Fruit fly (Drosophila melanogaster) whole organism, embryonic: Measurements from ENCODE around the gene fd96Ca.

Experiments used
- ATbp ChIP-seq: fragments of 200-800 bp; sonication (Bioruptor generic); optimal IDR thresholded peaks from 2 replicates; lab custom pipeline; 2017; ENCODE audit warnings: missing biosample characterization, mild to moderate bottlenecking, missing genetic modification characterization, missing genetic modification reagents
- Adf1 ChIP-seq: fragments of 200-800 bp; sonication (Bioruptor generic); IDR thresholded peaks from 2 replicates; pipeline ENCODE4 v1.3.6; 2022; ENCODE audit warnings: missing biosample characterization, missing genetic modification characterization
- Aef1 ChIP-seq: fragments of 200-800 bp; sonication (Bioruptor generic); IDR thresholded peaks from 3 replicates; pipeline ENCODE4 v1.3.6; 2022; ENCODE audit warnings: missing biosample characterization, missing genetic modification characterization
- B-H2 ChIP-seq: fragments of 200-800 bp; sonication (Bioruptor generic); optimal IDR thresholded peaks from 2 replicates; lab custom pipeline; 2018; ENCODE audit warnings: missing biosample characterization, mild to moderate bottlenecking, missing genetic modification characterization
- CG10321 ChIP-seq: fragments of 200-800 bp; sonication (Bioruptor generic); IDR thresholded peaks from 2 replicates; pipeline ENCODE4 v1.3.6; 2022; ENCODE audit warnings: missing biosample characterization, missing genetic modification characterization
- CG11247 ChIP-seq: fragments of 200-800 bp; sonication (Bioruptor generic); IDR thresholded peaks from 2 replicates; pipeline ENCODE4 v1.3.6; 2022; ENCODE audit warnings: missing biosample characterization, missing genetic modification characterization
- CG11504 ChIP-seq: fragments of 200-800 bp; sonication (Bioruptor generic); optimal IDR thresholded peaks from 3 replicates; lab custom pipeline; 2019; ENCODE audit warnings: missing biosample characterization, mild to moderate bottlenecking, missing genetic modification characterization, moderate library complexity
- CG15479 ChIP-seq: fragments of 200-800 bp; sonication (Bioruptor generic); optimal IDR thresholded peaks from 3 replicates; lab custom pipeline; 2019; ENCODE audit warnings: missing biosample characterization, mild to moderate bottlenecking, missing genetic modification characterization, moderate library complexity
- CG16779 ChIP-seq: fragments of 200-800 bp; sonication (Bioruptor generic); IDR thresholded peaks from 2 replicates; pipeline ENCODE4 v1.3.6; 2022; ENCODE audit warnings: missing biosample characterization, missing genetic modification characterization
- CG1832 ChIP-seq: fragments of 200-800 bp; sonication (Bioruptor generic); optimal IDR thresholded peaks from 2 replicates; lab custom pipeline; 2017; ENCODE audit warnings: missing biosample characterization, mild to moderate bottlenecking, missing genetic modification characterization, inconsistent platforms
- CG3726 ChIP-seq: fragments of 200-800 bp; sonication (Bioruptor generic); IDR thresholded peaks from 3 replicates; pipeline ENCODE4, ENCODE4 v1.3.6; 2022; ENCODE audit warnings: missing biosample characterization, missing genetic modification characterization
- CG3847 ChIP-seq: fragments of 200-800 bp; sonication (Bioruptor generic); IDR thresholded peaks from 2 replicates; pipeline ENCODE4 v1.3.6; 2022; ENCODE audit warnings: missing biosample characterization, missing genetic modification characterization
- CG4617 ChIP-seq: fragments of 200-800 bp; sonication (Bioruptor generic); optimal IDR thresholded peaks from 3 replicates; lab custom pipeline; 2016; ENCODE audit warnings: missing biosample characterization, missing genetic modification characterization, borderline replicate concordance
- CG8089 ChIP-seq: fragments of 200-800 bp; sonication (Bioruptor generic); optimal IDR thresholded peaks from 3 replicates; lab custom pipeline; 2016; ENCODE audit warnings: missing biosample characterization, missing genetic modification characterization
- CG9437 ChIP-seq: fragments of 200-800 bp; sonication (Bioruptor generic); optimal IDR thresholded peaks from 2 replicates; lab custom pipeline; 2018; ENCODE audit warnings: missing biosample characterization, mild to moderate bottlenecking, missing genetic modification characterization
- Deaf1 ChIP-seq: fragments of 200-800 bp; optimal IDR thresholded peaks from 3 replicates; lab custom pipeline; 2019; ENCODE audit warnings: missing biosample characterization, mild to moderate bottlenecking, missing genetic modification characterization, moderate library complexity
- GATAe ChIP-seq: fragments of 200-800 bp; sonication (Bioruptor generic); conservative IDR thresholded peaks from 2 replicates; pipeline ENCODE4 v1.3.6; 2022; ENCODE audit warnings: missing biosample characterization, missing genetic modification characterization
- H15 ChIP-seq: fragments of 200-800 bp; sonication (Bioruptor generic); IDR thresholded peaks from 3 replicates; pipeline ENCODE4 v1.3.6; 2022; ENCODE audit warnings: missing biosample characterization, missing genetic modification characterization
- HmgD ChIP-seq: fragments of 200-800 bp; sonication (Bioruptor generic); optimal IDR thresholded peaks from 3 replicates; lab custom pipeline; 2016; ENCODE audit warnings: missing biosample characterization, missing genetic modification characterization
- Jarid2 ChIP-seq: fragments of 200-800 bp; sonication (Bioruptor generic); optimal IDR thresholded peaks from 3 replicates; lab custom pipeline; 2017; ENCODE audit warnings: mild to moderate bottlenecking, missing biosample characterization, missing genetic modification reagents, missing genetic modification characterization
- MESR4 ChIP-seq: fragments of 200-800 bp; sonication (Bioruptor generic); optimal IDR thresholded peaks from 2 replicates; lab custom pipeline; 2018; ENCODE audit warnings: missing biosample characterization, mild to moderate bottlenecking, missing genetic modification characterization, moderate library complexity
- Nf-YA ChIP-seq: fragments of 200-800 bp; sonication (Bioruptor generic); IDR thresholded peaks from 2 replicates; pipeline ENCODE4 v1.3.6; 2022; ENCODE audit warnings: missing biosample characterization, missing genetic modification characterization
- Nf-YB ChIP-seq: fragments of 200-800 bp; sonication (Bioruptor generic); optimal IDR thresholded peaks from 3 replicates; lab custom pipeline; 2019; ENCODE audit warnings: missing biosample characterization, mild to moderate bottlenecking, missing genetic modification characterization, moderate library complexity
- Nf-YC ChIP-seq: fragments of 200-800 bp; optimal IDR thresholded peaks from 3 replicates; lab custom pipeline; 2019; ENCODE audit warnings: missing biosample characterization, mild to moderate bottlenecking, missing genetic modification characterization, moderate library complexity
- Oaz ChIP-seq: fragments of 200-800 bp; sonication (Bioruptor generic); IDR thresholded peaks from 2 replicates; pipeline ENCODE4 v1.3.6; 2022; ENCODE audit warnings: missing biosample characterization, missing genetic modification characterization
- Opbp ChIP-seq: fragments of 200-800 bp; sonication (Bioruptor generic); IDR thresholded peaks from 3 replicates; pipeline ENCODE4 v1.3.6; 2022; ENCODE audit warnings: missing biosample characterization, missing genetic modification characterization; ENCODE audit not compliant: partially characterized antibody
- Sin3A ChIP-seq: fragments of >200 bp; optimal IDR thresholded peaks from 2 replicates; lab custom pipeline; 2018
- Trl ChIP-seq, 3 experiments: fragments of >200 bp in 2 of 3; fragments of 200-800 bp in 1 of 3; sonication (Bioruptor generic) in 1 of 3; optimal IDR thresholded peaks; 2 replicates in 1 of 3; 3 replicates in 2 of 3; lab custom pipeline; 2016 to 2017; ENCODE audit warnings: missing biosample characterization in 1 of 3, missing genetic modification characterization in 1 of 3
- ash1 ChIP-seq: fragments of 200-800 bp; sonication (Bioruptor generic); optimal IDR thresholded peaks from 2 replicates; lab custom pipeline; 2018; ENCODE audit warnings: missing biosample characterization, mild to moderate bottlenecking, missing genetic modification characterization
- cad ChIP-seq: fragments of >200 bp; optimal IDR thresholded peaks from 2 replicates; lab custom pipeline; 2017; ENCODE audit warnings: missing biosample characterization, missing genetic modification characterization
- cg ChIP-seq: fragments of 200-800 bp; sonication (Bioruptor generic); optimal IDR thresholded peaks from 3 replicates; lab custom pipeline; 2019; ENCODE audit warnings: missing biosample characterization, mild to moderate bottlenecking, missing genetic modification characterization, moderate library complexity
- dmrt99B ChIP-seq: fragments of 200-800 bp; sonication (Bioruptor generic); optimal IDR thresholded peaks from 2 replicates; lab custom pipeline; 2018; ENCODE audit warnings: missing biosample characterization, mild to moderate bottlenecking, missing genetic modification characterization, moderate library complexity
- ewg ChIP-seq: fragments of 200-800 bp; sonication (Bioruptor generic); optimal IDR thresholded peaks from 3 replicates; lab custom pipeline; 2017; ENCODE audit warnings: mild to moderate bottlenecking, missing biosample characterization, missing genetic modification reagents, missing genetic modification characterization
- hkb ChIP-seq, 2 experiments: fragments of 200-800 bp in 1 of 2; fragments of >200 bp in 1 of 2; sonication (Bioruptor generic) in 1 of 2; IDR thresholded peaks in 1 of 2; optimal IDR thresholded peaks in 1 of 2; 2 replicates each; pipeline versions ENCODE4 v1.3.6 to Lab custom; 2017 to 2022; ENCODE audit warnings: missing biosample characterization in 1 of 2, missing genetic modification characterization in 1 of 2
- jing ChIP-seq: fragments of 200-800 bp; sonication (Bioruptor generic); optimal IDR thresholded peaks from 2 replicates; lab custom pipeline; 2018; ENCODE audit warnings: missing biosample characterization, mild to moderate bottlenecking, missing genetic modification characterization
- jumu ChIP-seq: fragments of 200-800 bp; sonication (Bioruptor generic); optimal IDR thresholded peaks from 3 replicates; lab custom pipeline; 2016; ENCODE audit warnings: missing biosample characterization, missing genetic modification characterization
- ken ChIP-seq: fragments of 200-800 bp; sonication (Bioruptor generic); IDR thresholded peaks from 3 replicates; pipeline ENCODE4 v1.3.6; 2022; ENCODE audit warnings: missing biosample characterization, missing genetic modification characterization
- klu ChIP-seq: fragments of 200-800 bp; sonication (Bioruptor generic); IDR thresholded peaks from 2 replicates; pipeline ENCODE4 v1.3.6; 2022; ENCODE audit warnings: missing biosample characterization, missing genetic modification characterization
- mld ChIP-seq: fragments of 200-800 bp; sonication (Bioruptor generic); IDR thresholded peaks from 3 replicates; pipeline ENCODE4 v1.3.6; 2022; ENCODE audit warnings: missing biosample characterization, missing genetic modification characterization; ENCODE audit not compliant: partially characterized antibody
- nerfin-1 ChIP-seq: fragments of 200-800 bp; sonication (Bioruptor generic); optimal IDR thresholded peaks from 3 replicates; lab custom pipeline; 2019; ENCODE audit warnings: missing biosample characterization, mild to moderate bottlenecking, missing genetic modification characterization, moderate library complexity
- nom ChIP-seq: fragments of 200-800 bp; sonication (Bioruptor generic); optimal IDR thresholded peaks from 2 replicates; lab custom pipeline; 2017; ENCODE audit warnings: missing biosample characterization, missing genetic modification characterization, mild to moderate bottlenecking, moderate library complexity, missing genetic modification reagents
- oc ChIP-seq: fragments of 200-800 bp; sonication (Bioruptor generic); optimal IDR thresholded peaks from 2 replicates; lab custom pipeline; 2018; ENCODE audit warnings: missing biosample characterization, mild to moderate bottlenecking, missing genetic modification characterization, moderate library complexity
- pfk ChIP-seq: fragments of 200-800 bp; sonication (Bioruptor generic); optimal IDR thresholded peaks from 2 replicates; lab custom pipeline; 2018; ENCODE audit warnings: missing biosample characterization, mild to moderate bottlenecking, missing genetic modification characterization, moderate library complexity
- prd ChIP-seq, 3 experiments: fragments of >200 bp in 2 of 3; fragments of 200-800 bp in 1 of 3; sonication (Bioruptor generic) in 1 of 3; optimal IDR thresholded peaks in 2 of 3; IDR thresholded peaks in 1 of 3; 2 replicates in 2 of 3; 3 replicates in 1 of 3; pipeline versions ENCODE4 v1.3.6 to Lab custom; 2017 to 2022; ENCODE audit warnings: missing biosample characterization in 1 of 3, missing genetic modification characterization in 1 of 3
- run ChIP-seq: fragments of 200-800 bp; sonication (Bioruptor generic); optimal IDR thresholded peaks from 3 replicates; lab custom pipeline; 2018; ENCODE audit warnings: missing biosample characterization, mild to moderate bottlenecking, missing genetic modification characterization
- sens ChIP-seq: fragments of 200-800 bp; sonication (Bioruptor generic); peaks from one replicate; lab custom pipeline; 2016; ENCODE audit warnings: missing biosample characterization, missing genetic modification characterization
- stc ChIP-seq: fragments of 200-800 bp; sonication (Bioruptor generic); IDR thresholded peaks from 2 replicates; pipeline ENCODE4 v1.3.6; 2022; ENCODE audit warnings: missing biosample characterization, missing genetic modification characterization

Gene fd96Ca

dm6 chr3R:25080446-25080845 is 2.0 kb upstream of the fd96Ca start (continued):
- no peak for TF ChIP-seq run (tag; lab: Kevin White, UChicago)
- no peak for TF ChIP-seq CG9437
- no peak for TF ChIP-seq hkb (optimal IDR thresholded peaks at IDR 0.05; lab: Kevin White, UChicago)
- TF ChIP-seq hkb (GFP tag; IDR thresholded peaks at IDR 0.05; lab: Robert Waterston, UW), result peak; percentile 24; the same call in 1 of the 2 replicates
- peak; percentile 37 for TF ChIP-seq sens (GFP tag; lab: Kevin White, UChicago)
- TF ChIP-seq ken (GFP tag; lab: Robert Waterston, UW), result no peak

- TF ChIP-seq jing (GFP tag; lab: Kevin White, UChicago) (peak; percentile 34), Nf-YA (GFP tag; lab: Robert Waterston, UW) (peak; percentile 95), Adf1 (GFP tag; lab: Robert Waterston, UW) (peak; percentile 31; the same call in 1 of the 2 replicates), CG1832 (GFP tag; lab: Kevin White, UChicago) (peak; percentile 88), nom (GFP tag; lab: Kevin White, UChicago) (peak; percentile 31), ewg (no peak), Nf-YB (GFP tag; lab: Kevin White, UChicago) (peak; percentile 100), HmgD (GFP tag; lab: Kevin White, UChicago) (peak; percentile 21), Opbp (GFP tag; lab: Robert Waterston, UW) (peak; percentile 34; the same call in 1 of the 3 replicates), cg (GFP tag; lab: Kevin White, UChicago) (peak; percentile 64), mld (GFP tag; lab: Robert Waterston, UW) (0 out of 3 replicates have a peak, but pooled peaks have one; percentile 55), MESR4 (GFP tag; lab: Kevin White, UChicago) (no peak), oc (tag; lab: Kevin White, UChicago) (peak; percentile 64), CG11504 (tag; lab: Kevin White, UChicago) (no peak), Trl (optimal IDR thresholded peaks at IDR 0.05; lab: Kevin White, UChicago) (peak; percentile 30 to 49), Trl (GFP tag; optimal IDR thresholded peaks at IDR 0.05; lab: Kevin White, UChicago) (no peak), Nf-YC (tag; lab: Kevin White, UChicago) (peak; percentile 100), H15 (GFP tag; lab: Robert Waterston, UW) (no peak), Jarid2 (GFP tag; lab: Kevin White, UChicago) (peak; percentile 73), CG10321 (peak; percentile 94)
Observed at dm6 chr3R:25094639-25095038, 12.2 kb downstream of the fd96Ca start, which contains the start of gene fd96Cb. fd96Cb (plus strand) TSS chr3R:25095012.

DNA sequence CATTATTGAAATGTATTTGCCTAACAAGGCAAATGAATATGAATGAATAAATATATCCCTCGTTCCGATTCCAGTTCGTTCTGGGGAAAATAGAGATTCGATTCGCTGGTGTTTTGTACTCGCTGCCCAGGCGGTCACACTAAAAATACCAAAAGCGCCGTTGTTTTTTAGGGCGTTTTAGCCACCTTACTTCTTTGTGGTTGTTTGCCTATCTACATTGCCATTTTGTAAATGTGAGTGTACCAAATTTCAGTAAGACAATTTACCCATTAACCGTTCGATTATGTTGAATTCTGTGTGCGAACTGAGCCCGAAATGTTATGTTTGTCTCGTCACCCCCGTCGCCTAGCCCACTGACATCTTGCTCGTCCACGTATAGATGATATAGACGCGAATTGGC is 15.0 kb downstream of the fd96Ca start, which contains the start of the genes CG33095 and CG33096:
CG33095 (plus strand) TSS at position 187 of the 400 bp plus-strand sequence.
CG33096 (plus strand) TSS at position 187 of the 400 bp plus-strand sequence.
- TF ChIP-seq B-H2 (no peak), Oaz (no peak), stc (GFP tag; lab: Robert Waterston, UW) (no peak), CG3847 (GFP tag; lab: Robert Waterston, UW) (no peak), Deaf1 (no peak), jumu (GFP tag; lab: Kevin White, UChicago) (no peak), pfk (GFP tag; lab: Kevin White, UChicago) (peak; percentile 69), CG11247 (GFP tag; lab: Robert Waterston, UW) (no peak), CG15479 (no peak), cad (GFP tag; lab: Kevin White, UChicago) (no peak), nerfin-1 (tag; lab: Kevin White, UChicago) (no peak), CG4617 (peak; percentile 84), Sin3A (lab: Kevin White, UChicago) (peak; percentile 9), prd (optimal IDR thresholded peaks at IDR 0.05; lab: Kevin White, UChicago) (no peak), prd (GFP tag; IDR thresholded peaks at IDR 0.05; lab: Robert Waterston, UW) (no peak), ash1 (GFP tag; lab: Kevin White, UChicago) (no peak), CG3726 (no peak), CG16779 (GFP tag; lab: Robert Waterston, UW) (no peak), klu (GFP tag; lab: Robert Waterston, UW) (no peak), GATAe (GFP tag; lab: Robert Waterston, UW) (no peak), dmrt99B (tag; lab: Kevin White, UChicago) (no peak), Aef1 (GFP tag; lab: Robert Waterston, UW) (no peak), ATbp (no peak), CG8089 (GFP tag; lab: Kevin White, UChicago) (no peak)
